Worm (Caenorhabditis elegans) whole organism, L3 larva: Measurements from ENCODE around the gene zipt-17.

Experiments used
- R02D3.7 ChIP-seq: fragments of 150-350 bp; optimal IDR thresholded peaks from 2 replicates; lab custom pipeline; 2014; ENCODE audit warnings: missing biosample characterization, missing genetic modification characterization
- daf-12 ChIP-seq: fragments of 150-350 bp; optimal IDR thresholded peaks from 2 replicates; lab custom pipeline; 2014; ENCODE audit warnings: missing biosample characterization, missing genetic modification reagents, missing genetic modification characterization
- fos-1 ChIP-seq: fragments of 150-350 bp; optimal IDR thresholded peaks from 2 replicates; lab custom pipeline; 2014; ENCODE audit warnings: missing biosample characterization, missing genetic modification characterization
- nhr-11 ChIP-seq: fragments of 150-350 bp; optimal IDR thresholded peaks from 2 replicates; lab custom pipeline; 2014; ENCODE audit warnings: missing biosample characterization, missing genetic modification characterization
- nhr-25 ChIP-seq: sonication (generic microtip); optimal IDR thresholded peaks from 2 replicates; lab custom pipeline; 2017; ENCODE audit warnings: missing biosample characterization, missing genetic modification characterization
- unc-39 ChIP-seq: sonication (generic microtip); optimal IDR thresholded peaks from 4 replicates; lab custom pipeline; 2017; ENCODE audit warnings: missing biosample characterization, missing genetic modification characterization
- unc-62 ChIP-seq: fragments of 150-350 bp; sonication (generic microtip); optimal IDR thresholded peaks from 4 replicates; lab custom pipeline; 2014; ENCODE audit warnings: missing biosample characterization, missing genetic modification reagents, missing genetic modification characterization

ce11 chrIV:17382029-17382428 lies 14.8 kb upstream of the zipt-17 start, which contains the start of gene C30H6.8:
- TF ChIP-seq unc-62 (no peak), unc-39 (tag; lab: Kevin White, UChicago) (no peak), daf-12 (no peak), nhr-11 (no peak), nhr-25 (tag; lab: Kevin White, UChicago) (no peak), fos-1 (tag; lab: Kevin White, UChicago) (no peak), R02D3.7 (no peak)
